Fruit fly (Drosophila melanogaster) S2 (cell line): ENCODE measurements around the gene CG42238.

Source experiments
- CG8478 ChIP-seq: fragments of >200 bp; optimal IDR thresholded peaks from 2 replicates; lab custom pipeline; 2018
- CTCF ChIP-seq, 2 experiments: fragments of >200 bp; optimal IDR thresholded peaks; 2 replicates each; lab custom pipeline; 2018

DNA sequence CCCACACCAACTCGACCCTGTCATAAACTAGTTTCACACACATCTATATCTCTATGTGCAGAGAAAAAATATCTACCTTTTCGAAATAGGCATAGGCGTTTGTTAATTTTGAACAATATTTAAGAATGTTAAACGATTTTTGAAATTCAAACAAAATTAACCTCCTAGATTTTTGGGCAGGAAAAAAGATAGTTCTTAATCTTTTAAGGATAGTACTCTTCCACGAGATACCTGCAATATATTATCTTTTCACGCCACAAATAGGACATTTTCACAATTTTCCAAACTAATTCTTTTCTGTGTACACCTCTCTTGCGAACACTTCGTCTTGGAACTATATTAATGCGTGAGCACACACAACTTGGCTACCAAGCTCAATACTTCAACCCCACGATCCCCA, 45.4 kb downstream of the CG42238 start:
- TF ChIP-seq CTCF (optimal IDR thresholded peaks at IDR 0.05; lab: Kevin White, UChicago): no peak
- TF ChIP-seq CG8478 (lab: Kevin White, UChicago): no peak
